Worm (Caenorhabditis elegans): ENCODE results near the gene ZK688.4.
A peak's percentile ranks its signal among the peaks of the same experiment; 100 is the strongest.

Gene ZK688.4

DNA sequence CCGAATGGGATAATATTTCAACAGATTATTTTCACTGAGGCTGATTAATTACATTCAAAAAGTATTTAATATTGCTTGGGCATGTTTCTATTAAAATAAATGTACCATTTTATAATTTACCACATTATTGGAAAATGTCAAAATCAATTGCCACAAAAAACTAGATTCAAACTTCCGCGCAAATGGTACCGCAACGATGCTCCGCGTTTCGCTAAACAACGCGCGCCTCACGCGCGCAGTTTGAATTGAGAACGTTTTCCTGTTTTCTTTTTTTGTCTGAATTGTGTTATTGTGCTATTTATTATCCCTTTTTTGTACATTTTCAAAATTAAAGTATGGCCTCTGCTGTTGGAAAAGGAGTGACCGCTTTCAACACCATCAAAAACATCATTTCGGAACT lies 46.0 kb downstream of the ZK688.4 start, which contains the start of gene C29E4.12:
Gene C29E4.12, plus strand, starts transcription at position 333 of the 400 bp plus-strand sequence.
- TF ChIP-seq lir-3 (tag; optimal IDR thresholded peaks at IDR 0.05) (no peak), jun-1 (tag; optimal IDR thresholded peaks at IDR 0.05) (no peak), nhr-41 (GFP tag; IDR thresholded peaks at IDR 0.05) (no peak), aha-1 (tag) (peak; percentile 62), zip-2 (tag; optimal IDR thresholded peaks at IDR 0.05) (no peak), R02D3.7 (tag; optimal IDR thresholded peaks at IDR 0.05) (no peak), nhr-6 (tag; optimal IDR thresholded peaks at IDR 0.05) (peak; percentile 45), D1046.2 (GFP tag; IDR thresholded peaks at IDR 0.05) (no peak), skn-1 (tag; optimal IDR thresholded peaks at IDR 0.05) (no peak), arid-1 (GFP tag; conservative IDR thresholded peaks at IDR 0.05) (no peak), mxl-2 (GFP tag; conservative IDR thresholded peaks at IDR 0.05) (no peak), nhr-28 (tag; optimal IDR thresholded peaks at IDR 0.05) (peak; percentile 52), lsy-2 (tag; optimal IDR thresholded peaks at IDR 0.05) (peak in 1 of 2 experiments; percentile 83), F49E8.2 (tag; optimal IDR thresholded peaks at IDR 0.05; ENCODE audit: borderline replicate concordance) (no peak), mep-1 (tag; optimal IDR thresholded peaks at IDR 0.05) (no peak), nhr-42 (GFP tag; IDR thresholded peaks at IDR 0.05) (no peak), ztf-11 (tag; optimal IDR thresholded peaks at IDR 0.05) (no peak), set-16 (GFP tag; IDR thresholded peaks at IDR 0.05) (no peak), fkh-10 (GFP tag; optimal IDR thresholded peaks at IDR 0.05) (peak; percentile 38), ceh-44 (GFP tag; IDR thresholded peaks at IDR 0.05) (no peak), tag-97 (GFP tag; IDR thresholded peaks at IDR 0.05) (no peak), hmg-1.1 (GFP tag; IDR thresholded peaks at IDR 0.05) (peak; percentile 65; the same call in 1 of the 2 replicates), unc-130 (GFP tag; optimal IDR thresholded peaks at IDR 0.05) (no peak), lin-13 (GFP tag; optimal IDR thresholded peaks at IDR 0.05) (no peak), hif-1 (tag; optimal IDR thresholded peaks at IDR 0.05) (peak in 1 of 2 experiments; percentile 27), dve-1 (tag; optimal IDR thresholded peaks at IDR 0.05; ENCODE audit: insufficient read depth) (peak; percentile 26), nhr-10 (tag; optimal IDR thresholded peaks at IDR 0.05) (no peak), F10B5.3 (tag; optimal IDR thresholded peaks at IDR 0.05) (no peak), lin-38 (GFP tag; IDR thresholded peaks at IDR 0.05) (no peak; the same call in 1 of the 2 replicates), nhr-237 (tag; optimal IDR thresholded peaks at IDR 0.05) (no peak), nhr-25 (tag; optimal IDR thresholded peaks at IDR 0.05; ENCODE audit: borderline replicate concordance, insufficient read depth) (peak; percentile 55), mes-2 (tag; optimal IDR thresholded peaks at IDR 0.05; ENCODE audit: poor library complexity, severe bottlenecking) (peak; percentile 77), gei-8 (GFP tag; optimal IDR thresholded peaks at IDR 0.05) (no peak), php-3 (GFP tag; IDR thresholded peaks at IDR 0.05) (no peak), daf-12 (tag; optimal IDR thresholded peaks at IDR 0.05) (no peak), nhr-11 (tag; optimal IDR thresholded peaks at IDR 0.05) (peak; percentile 11), madf-9 (GFP tag; conservative IDR thresholded peaks at IDR 0.05) (no peak), spr-3 (GFP tag; optimal IDR thresholded peaks at IDR 0.05) (no peak), nhr-111 (GFP tag; optimal IDR thresholded peaks at IDR 0.05) (no peak), dpl-1 (GFP tag; optimal IDR thresholded peaks at IDR 0.05) (peak; percentile 96), hlh-30 (tag; optimal IDR thresholded peaks at IDR 0.05; ENCODE audit: insufficient read depth) (peak; percentile 79), ZK337.2 (GFP tag; IDR thresholded peaks at IDR 0.05) (no peak), ces-1 (GFP tag; optimal IDR thresholded peaks at IDR 0.05) (no peak), nhr-102 (tag; optimal IDR thresholded peaks at IDR 0.05) (no peak), vab-7 (GFP tag; IDR thresholded peaks at IDR 0.05) (no peak), ceh-20 (GFP tag; IDR thresholded peaks at IDR 0.05) (no peak), nhr-48 (tag; optimal IDR thresholded peaks at IDR 0.05) (no peak), snpc-4 (tag; optimal IDR thresholded peaks at IDR 0.05) (no peak), daf-19 (GFP tag; conservative IDR thresholded peaks at IDR 0.05) (no peak), sdz-12 (GFP tag; optimal IDR thresholded peaks at IDR 0.05) (no peak), Y105C5A.15 (GFP tag; IDR thresholded peaks at IDR 0.05) (no peak), T20F7.1 (GFP tag; optimal IDR thresholded peaks at IDR 0.05) (peak; percentile 99)
